Fruit fly (Drosophila melanogaster) whole organism: ENCODE measurements around the gene lobo.

Source experiments
- CG8478 ChIP-seq: fragments of >200 bp; optimal IDR thresholded peaks from 2 replicates; lab custom pipeline; 2018; ENCODE audit warnings: inconsistent platforms
- Dll ChIP-seq: fragments of >200 bp; optimal IDR thresholded peaks from 2 replicates; lab custom pipeline; 2017
- EcR ChIP-seq, 2 experiments: fragments of >200 bp; optimal IDR thresholded peaks; 2 replicates each; lab custom pipeline; 2017; ENCODE audit warnings: missing biosample characterization in 2 of 2, missing genetic modification characterization in 2 of 2, missing genetic modification reagents in 2 of 2
- pan ChIP-seq: fragments of >200 bp; optimal IDR thresholded peaks from 2 replicates; lab custom pipeline; 2017
- psq ChIP-seq: fragments of >200 bp; optimal IDR thresholded peaks from 2 replicates; lab custom pipeline; 2017
- usp ChIP-seq: fragments of >200 bp; optimal IDR thresholded peaks from 2 replicates; lab custom pipeline; 2017; ENCODE audit warnings: missing biosample characterization, missing genetic modification characterization, mixed read lengths

The lobo gene

dm6 chr3R:25193726-25194204, at the start of gene lobo:
Gene lobo (minus strand): TSS chr3R:25193776.
- TF ChIP-seq Dll (lab: Kevin White, UChicago) (no peak), usp (no peak), CG8478 (lab: Kevin White, UChicago) (no peak), EcR (GFP tag; optimal IDR thresholded peaks at IDR 0.05; lab: Kevin White, UChicago) (no peak), pan (lab: Kevin White, UChicago) (no peak), psq (lab: Kevin White, UChicago) (no peak)

dm6 chr3R:25241507-25242070, 48.0 kb upstream of the lobo start, which contains the start of gene CG11854:
Gene CG11854 (plus strand): TSS chr3R:25242020.
- TF ChIP-seq Dll (lab: Kevin White, UChicago) (no peak), EcR (GFP tag; optimal IDR thresholded peaks at IDR 0.05; lab: Kevin White, UChicago) (no peak)

dm6 chr3R:25239880-25240279, 46.3 kb upstream of the lobo start, which contains the start of gene to:
Gene to (plus strand): TSS chr3R:25240180.
- TF ChIP-seq EcR (GFP tag; optimal IDR thresholded peaks at IDR 0.05; lab: Kevin White, UChicago), result no peak

DNA sequence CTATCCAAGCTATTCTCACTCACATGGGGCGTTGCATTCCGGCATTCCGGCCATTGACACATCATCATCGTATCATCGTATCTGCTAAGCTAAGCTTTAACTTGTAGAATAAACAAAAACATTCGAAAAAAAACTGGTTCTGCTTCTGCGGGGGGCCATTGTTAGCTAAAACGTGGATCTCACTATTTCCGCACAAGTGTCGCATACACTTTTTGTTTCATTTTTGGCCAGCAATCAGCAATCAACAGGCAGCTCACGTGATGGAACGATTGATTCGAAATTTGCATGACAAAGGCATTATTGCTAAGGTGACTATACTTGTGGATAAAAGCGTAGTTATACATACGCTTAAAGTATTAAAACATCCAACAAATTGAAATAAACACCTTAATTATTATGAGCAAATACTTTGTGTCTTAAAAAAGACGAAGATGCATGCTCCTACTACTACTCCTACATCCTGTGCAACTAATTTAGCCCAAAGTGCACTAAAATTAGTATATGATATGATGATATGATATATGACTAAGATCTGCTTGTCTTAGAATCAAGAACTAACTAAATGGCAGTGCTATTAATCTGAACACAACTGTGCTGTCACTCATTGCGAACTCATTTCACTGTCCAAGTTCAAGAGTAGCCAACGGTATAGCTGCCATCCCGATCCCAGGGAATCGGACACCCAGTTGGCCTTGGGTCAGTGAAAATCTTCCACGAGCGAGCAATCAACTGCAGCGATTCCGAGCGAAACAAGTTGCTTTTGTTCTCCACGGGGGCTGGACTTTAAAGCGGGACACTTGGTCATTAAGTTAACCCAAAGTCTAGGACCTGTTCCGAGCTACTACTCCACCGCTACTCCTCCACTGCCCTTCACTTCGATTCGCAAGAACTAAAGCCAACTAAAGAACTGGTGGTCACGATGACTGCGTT, 45.5 kb upstream of the lobo start:
- no peak for TF ChIP-seq pan (lab: Kevin White, UChicago)
- TF ChIP-seq Dll (lab: Kevin White, UChicago), result no peak
- TF ChIP-seq usp, result no peak
- no peak for TF ChIP-seq psq (lab: Kevin White, UChicago)
- TF ChIP-seq CG8478 (lab: Kevin White, UChicago), result no peak
- no peak for TF ChIP-seq EcR (GFP tag; optimal IDR thresholded peaks at IDR 0.05; lab: Kevin White, UChicago)

DNA sequence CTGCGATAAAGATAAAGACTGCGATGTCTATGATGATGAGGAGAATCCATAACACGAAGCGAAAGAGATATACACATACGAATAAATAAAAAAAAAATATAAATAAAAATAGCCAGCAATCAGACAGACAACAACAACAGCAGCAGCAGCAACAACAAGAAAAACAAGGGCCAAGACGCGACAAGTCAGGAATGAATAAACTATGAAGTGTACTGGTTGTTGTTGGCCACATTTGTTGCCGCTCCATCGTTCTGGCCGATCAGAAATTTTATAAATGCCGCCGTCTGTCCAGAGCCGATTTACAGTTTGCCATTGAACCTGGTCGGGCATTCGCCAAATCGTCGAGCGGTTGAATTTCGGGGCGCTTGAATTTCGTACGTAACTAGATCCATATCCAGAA, 43.7 kb upstream of the lobo start, which contains the start of gene Jhbp7:
TSS of gene Jhbp7 (plus strand) at position 301 of the 400 bp plus-strand sequence.
- TF ChIP-seq usp (no peak), pan (lab: Kevin White, UChicago) (no peak), EcR (GFP tag; optimal IDR thresholded peaks at IDR 0.05; lab: Kevin White, UChicago) (no peak), psq (lab: Kevin White, UChicago) (no peak), Dll (lab: Kevin White, UChicago) (no peak), CG8478 (lab: Kevin White, UChicago) (no peak)

- no peak for TF ChIP-seq Dll (lab: Kevin White, UChicago)
- TF ChIP-seq pan (lab: Kevin White, UChicago), result no peak
- TF ChIP-seq psq (lab: Kevin White, UChicago), result no peak
- TF ChIP-seq usp, result no peak
- TF ChIP-seq CG8478 (lab: Kevin White, UChicago), result no peak
- TF ChIP-seq EcR (GFP tag; optimal IDR thresholded peaks at IDR 0.05; lab: Kevin White, UChicago), result no peak
These were observed 42.5 kb upstream of the lobo start for dm6 chr3R:25236121-25236520.

DNA sequence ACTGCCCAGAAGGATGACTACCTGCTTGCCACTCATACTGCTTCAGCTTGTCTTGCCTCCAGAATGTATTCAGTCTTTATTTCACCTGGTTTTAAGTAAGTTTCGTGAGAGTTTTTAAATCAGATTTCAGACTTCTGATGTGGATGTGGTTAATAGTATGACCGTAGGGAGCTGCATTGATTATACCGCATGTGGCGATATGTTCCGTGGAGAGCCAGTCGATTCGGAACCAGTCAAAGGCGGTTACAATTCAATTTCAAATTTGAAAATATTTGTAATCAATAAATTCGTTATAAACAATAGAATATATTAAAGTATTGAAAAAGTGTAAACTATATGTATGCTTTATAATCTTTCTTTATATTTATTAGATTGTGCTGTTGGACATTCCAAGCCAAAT, 41.8 kb upstream of the lobo start, which contains the start of gene Sil1:
TSS of gene Sil1 (minus strand) at position 168 of the 400 bp plus-strand sequence.
- TF ChIP-seq CG8478 (lab: Kevin White, UChicago), result no peak
- TF ChIP-seq Dll (lab: Kevin White, UChicago), result no peak
- no peak for TF ChIP-seq psq (lab: Kevin White, UChicago)
- TF ChIP-seq EcR (GFP tag; optimal IDR thresholded peaks at IDR 0.05; lab: Kevin White, UChicago), result no peak
- TF ChIP-seq pan (lab: Kevin White, UChicago), result no peak
- TF ChIP-seq usp, result no peak

dm6 chr3R:25232271-25232989, 38.9 kb upstream of the lobo start, which contains the start of gene Cad96Cb:
Gene Cad96Cb (minus strand): TSS chr3R:25232321.
- TF ChIP-seq EcR (GFP tag; optimal IDR thresholded peaks at IDR 0.05; lab: Kevin White, UChicago), result no peak
- TF ChIP-seq usp, result no peak
- TF ChIP-seq psq (lab: Kevin White, UChicago), result no peak

DNA sequence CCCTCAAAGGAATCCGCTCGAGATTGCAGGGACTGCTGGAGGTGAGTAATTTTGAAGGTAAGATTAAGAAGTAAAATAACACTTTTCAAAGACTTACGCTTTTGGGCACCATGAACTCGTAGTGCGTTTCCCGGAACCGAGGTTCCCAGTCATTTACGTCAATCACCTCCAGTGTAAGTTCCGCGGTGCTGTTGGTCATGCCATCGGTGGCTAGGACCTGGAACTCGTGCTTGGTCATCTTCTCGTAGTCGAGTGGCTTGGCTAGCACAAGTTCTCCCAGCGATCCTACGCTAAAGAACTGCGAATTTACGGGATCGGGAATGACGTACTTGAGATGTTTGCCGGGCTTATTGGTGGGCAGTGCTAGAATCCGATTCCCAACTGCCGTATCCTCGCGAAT, 31.9 kb upstream of the lobo start:
- TF ChIP-seq pan (lab: Kevin White, UChicago) (no peak), psq (lab: Kevin White, UChicago) (no peak), EcR (GFP tag; optimal IDR thresholded peaks at IDR 0.05; lab: Kevin White, UChicago) (no peak), CG8478 (lab: Kevin White, UChicago) (no peak), Dll (lab: Kevin White, UChicago) (no peak), usp (no peak)

DNA sequence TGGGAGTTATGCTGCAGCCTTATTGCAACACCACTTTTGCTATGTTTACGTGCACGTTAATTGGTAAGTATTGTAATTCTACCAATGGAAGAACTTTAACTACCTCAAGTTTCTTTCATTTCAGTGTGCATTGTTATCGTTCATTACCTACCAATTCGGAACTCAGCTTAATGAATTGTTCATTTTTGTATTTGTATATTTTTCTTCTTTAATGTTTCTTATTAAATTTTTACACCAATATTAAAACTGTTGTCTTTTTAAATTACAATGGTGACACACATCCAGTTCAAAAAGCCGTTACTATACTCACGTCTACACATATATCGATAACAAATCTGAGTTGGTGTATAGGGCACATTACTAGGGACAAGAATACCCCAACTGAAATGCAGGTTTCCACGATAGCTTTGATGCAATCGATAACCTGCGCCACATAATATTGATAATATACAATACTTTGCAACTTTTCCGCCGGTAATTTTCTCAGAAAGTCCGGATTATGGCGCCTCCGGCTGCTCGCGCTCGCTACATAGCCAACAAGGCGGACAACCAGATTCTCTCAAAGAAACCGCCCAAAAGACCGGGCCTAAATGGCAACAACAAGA, 27.7 kb upstream of the lobo start, which contains the start of gene Alg9:
TSS of gene Alg9 (plus strand) at position 387 of the 605 bp plus-strand sequence.
- TF ChIP-seq pan (lab: Kevin White, UChicago) (no peak), usp (no peak), CG8478 (lab: Kevin White, UChicago) (no peak), Dll (lab: Kevin White, UChicago) (no peak), psq (lab: Kevin White, UChicago) (no peak), EcR (GFP tag; optimal IDR thresholded peaks at IDR 0.05; lab: Kevin White, UChicago) (no peak)

- TF ChIP-seq psq (lab: Kevin White, UChicago) (no peak), Dll (lab: Kevin White, UChicago) (no peak), EcR (GFP tag; optimal IDR thresholded peaks at IDR 0.05; lab: Kevin White, UChicago) (no peak), CG8478 (lab: Kevin White, UChicago) (no peak), pan (lab: Kevin White, UChicago) (no peak), usp (no peak)
These were observed 25.4 kb upstream of the lobo start, which contains the start of gene CG31103 for dm6 chr3R:25219018-25219417. Gene CG31103 (plus strand): TSS chr3R:25219318.
